Fruit fly (Drosophila melanogaster) whole organism, embryonic: ENCODE results near the gene Rfx.

Source experiments
- CG17361 ChIP-seq: fragments of 200-800 bp; sonication (Bioruptor generic); IDR thresholded peaks from 3 replicates; pipeline ENCODE4 v1.3.6; 2022; ENCODE audit warnings: missing biosample characterization, missing genetic modification characterization
- CG34224 ChIP-seq: fragments of 200-800 bp; sonication (Bioruptor generic); IDR thresholded peaks from 3 replicates; pipeline ENCODE4 v1.3.6; 2022; ENCODE audit warnings: missing biosample characterization, missing genetic modification characterization; ENCODE audit not compliant: partially characterized antibody
- CG3838 ChIP-seq: fragments of 200-800 bp; sonication (Bioruptor generic); optimal IDR thresholded peaks from 3 replicates; lab custom pipeline; 2016; ENCODE audit warnings: missing biosample characterization, missing genetic modification characterization
- CG7987 ChIP-seq: fragments of 200-800 bp; sonication (Bioruptor generic); optimal IDR thresholded peaks from 2 replicates; lab custom pipeline; 2018; ENCODE audit warnings: missing biosample characterization, mild to moderate bottlenecking, missing genetic modification characterization, moderate library complexity
- NK7.1 ChIP-seq: fragments of 200-800 bp; sonication (Bioruptor generic); optimal IDR thresholded peaks from 3 replicates; lab custom pipeline; 2016; ENCODE audit warnings: missing biosample characterization, missing genetic modification characterization
- Oli ChIP-seq: fragments of 200-800 bp; sonication (Bioruptor generic); optimal IDR thresholded peaks from 2 replicates; lab custom pipeline; 2018; ENCODE audit warnings: missing biosample characterization, mild to moderate bottlenecking, missing genetic modification characterization, moderate library complexity
- bsh ChIP-seq, 2 experiments: fragments of 200-800 bp; sonication (Bioruptor generic); optimal IDR thresholded peaks; 2 replicates each; lab custom pipeline; 2017 to 2018; ENCODE audit warnings: mild to moderate bottlenecking in 2 of 2, missing biosample characterization in 2 of 2, missing genetic modification characterization in 2 of 2, moderate library complexity in 1 of 2

DNA sequence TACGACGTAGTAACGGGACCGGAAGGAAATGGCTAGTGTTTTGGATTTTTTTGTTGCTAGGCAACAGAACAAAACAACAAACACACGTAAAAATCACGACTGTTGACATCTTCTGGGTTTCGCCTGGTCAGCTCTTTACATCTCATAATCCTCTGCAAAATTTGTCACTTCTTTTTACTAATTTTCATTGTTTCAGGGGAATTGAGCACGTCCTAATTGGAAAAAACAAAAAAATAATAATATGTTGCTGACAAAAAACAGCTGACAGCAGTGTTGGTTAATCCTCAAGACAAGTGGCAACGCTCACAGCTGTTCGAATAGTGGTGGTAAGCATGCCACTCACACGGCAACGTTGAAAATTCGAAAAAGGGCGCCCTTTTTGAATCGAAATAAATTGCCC, at the start of gene Rfx:
- TF ChIP-seq CG34224 (GFP tag; lab: Robert Waterston, UW), result no peak
- no peak for TF ChIP-seq CG3838 (GFP tag; lab: Kevin White, UChicago)
- TF ChIP-seq CG7987 (GFP tag; lab: Kevin White, UChicago), result peak; percentile 48
- no peak for TF ChIP-seq NK7.1 (GFP tag; lab: Kevin White, UChicago)
- no peak for TF ChIP-seq Oli (tag; lab: Kevin White, UChicago)
- peak in 1 of 2 experiments; percentile 55 for TF ChIP-seq bsh (GFP tag; optimal IDR thresholded peaks at IDR 0.05; lab: Kevin White, UChicago)
- TF ChIP-seq CG17361 (GFP tag; lab: Robert Waterston, UW), result no peak
